Worm (Caenorhabditis elegans): Measurements from ENCODE around the gene ZK757.2.

DNA sequence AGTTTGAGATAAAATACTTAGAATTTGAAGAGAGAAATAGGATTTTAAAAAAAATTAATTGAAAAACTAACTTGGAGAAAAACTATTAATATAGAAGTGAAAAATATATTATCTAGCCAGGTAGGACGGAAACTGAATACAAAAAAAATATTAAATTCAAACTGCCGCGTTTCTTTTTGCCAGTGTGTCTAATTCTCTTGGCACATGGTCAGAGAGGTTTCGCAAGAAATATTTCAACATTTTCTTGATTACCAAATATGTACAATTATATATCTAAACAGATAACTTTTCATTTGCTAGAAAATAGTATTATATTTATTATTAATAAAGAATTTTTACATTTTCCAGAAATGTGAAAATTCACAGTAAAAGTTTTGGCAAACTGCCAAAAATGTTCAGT lies 33.8 kb upstream of the ZK757.2 start:
- TF ChIP-seq unc-55 (GFP tag; optimal IDR thresholded peaks at IDR 0.05): no peak
- TF ChIP-seq ZK546.5 (tag; optimal IDR thresholded peaks at IDR 0.05): no peak
- TF ChIP-seq ztf-11 (tag; optimal IDR thresholded peaks at IDR 0.05): no peak
- no peak for TF ChIP-seq snpc-4 (tag; optimal IDR thresholded peaks at IDR 0.05)
